Fruit fly (Drosophila melanogaster): ENCODE measurements around the gene chas.

The chas gene

dm6 chrX:17631996-17632612 is 66.4 kb downstream of the chas start, which contains the start of the genes corolla and ND-24 (continued):
- peak; percentile 81 for TF ChIP-seq Gug (GFP tag; IDR thresholded peaks at IDR 0.05)
- peak; percentile 61; the same call in 1 of the 3 replicates for TF ChIP-seq CG7357 (GFP tag; IDR thresholded peaks at IDR 0.05)
- peak; percentile 56 for TF ChIP-seq gsb-n (tag; optimal IDR thresholded peaks at IDR 0.05)
- TF ChIP-seq tna (GFP tag; IDR thresholded peaks at IDR 0.05; ENCODE audit: partially characterized antibody) = peak; percentile 60; the same call in 1 of the 2 replicates
- peak; percentile 75; the same call in 1 of the 2 replicates for TF ChIP-seq Rx (GFP tag; IDR thresholded peaks at IDR 0.05)
- peak; percentile 87 for TF ChIP-seq Hr3 (GFP tag; optimal IDR thresholded peaks at IDR 0.05)
- TF ChIP-seq MESR4 (GFP tag; optimal IDR thresholded peaks at IDR 0.05) = peak; percentile 63
- peak; percentile 87 for TF ChIP-seq CG14441 (GFP tag; IDR thresholded peaks at IDR 0.05)
- peak; percentile 48 for TF ChIP-seq ERR (GFP tag; optimal IDR thresholded peaks at IDR 0.05)
- no peak for TF ChIP-seq HLHmδ (GFP tag; optimal IDR thresholded peaks at IDR 0.05)
- TF ChIP-seq eve (GFP tag; optimal IDR thresholded peaks at IDR 0.05) = no peak
- TF ChIP-seq HLH4C (GFP tag; IDR thresholded peaks at IDR 0.05; ENCODE audit: partially characterized antibody) = peak; percentile 88
- peak; percentile 84 for TF ChIP-seq CG15514 (GFP tag; optimal IDR thresholded peaks at IDR 0.05)
- TF ChIP-seq schlank (tag; optimal IDR thresholded peaks at IDR 0.05) = no peak
- TF ChIP-seq esg (GFP tag; conservative IDR thresholded peaks at IDR 0.05) = peak; percentile 86
- TF ChIP-seq pita (GFP tag; optimal IDR thresholded peaks at IDR 0.05) = no peak
- TF ChIP-seq gce (GFP tag; IDR thresholded peaks at IDR 0.05) = peak; percentile 59; the same call in 1 of the 3 replicates
- TF ChIP-seq oc (tag; optimal IDR thresholded peaks at IDR 0.05) = no peak
- no peak for TF ChIP-seq ac (GFP tag; optimal IDR thresholded peaks at IDR 0.05)
- TF ChIP-seq Xrp1 (GFP tag; IDR thresholded peaks at IDR 0.05) = peak; percentile 92
- peak; percentile 87 for TF ChIP-seq ase (GFP tag; IDR thresholded peaks at IDR 0.05)
- TF ChIP-seq cg (GFP tag; optimal IDR thresholded peaks at IDR 0.05) = no peak
- peak; percentile 82 for TF ChIP-seq Fer3 (tag; optimal IDR thresholded peaks at IDR 0.05)
- peak; percentile 84 for TF ChIP-seq bab2 (GFP tag; optimal IDR thresholded peaks at IDR 0.05)
- TF ChIP-seq emc (GFP tag; optimal IDR thresholded peaks at IDR 0.05) = peak; percentile 30
- TF ChIP-seq CG7928 (GFP tag; optimal IDR thresholded peaks at IDR 0.05) = peak; percentile 13
- no peak for TF ChIP-seq Meics (GFP tag; optimal IDR thresholded peaks at IDR 0.05)
- TF ChIP-seq twi (tag; optimal IDR thresholded peaks at IDR 0.05) = peak; percentile 43
- no peak for TF ChIP-seq Stat92E (GFP tag; optimal IDR thresholded peaks at IDR 0.05)
- peak; percentile 91 for TF ChIP-seq Doc3 (GFP tag; IDR thresholded peaks at IDR 0.05; ENCODE audit: partially characterized antibody)
- TF ChIP-seq Gsc (GFP tag; IDR thresholded peaks at IDR 0.05) = no peak
- TF ChIP-seq Drgx (GFP tag; IDR thresholded peaks at IDR 0.05) = peak; percentile 72
- peak; percentile 75 for TF ChIP-seq CG17385 (GFP tag; optimal IDR thresholded peaks at IDR 0.05)
- TF ChIP-seq Adf1 (GFP tag; IDR thresholded peaks at IDR 0.05) = peak; percentile 67
- TF ChIP-seq al (GFP tag; IDR thresholded peaks at IDR 0.05) = peak; percentile 90
- peak; percentile 40; the same call in 1 of the 2 replicates for TF ChIP-seq onecut (GFP tag; IDR thresholded peaks at IDR 0.05)
- TF ChIP-seq hbn (GFP tag; IDR thresholded peaks at IDR 0.05; ENCODE audit: partially characterized antibody) = peak; percentile 89
- TF ChIP-seq CG5245 (GFP tag; optimal IDR thresholded peaks at IDR 0.05) = peak; percentile 77
- no peak for TF ChIP-seq Hr78 (GFP tag; optimal IDR thresholded peaks at IDR 0.05)
- TF ChIP-seq Ptx1 (GFP tag; IDR thresholded peaks at IDR 0.05) = peak; percentile 92
- TF ChIP-seq Blimp-1 (GFP tag; optimal IDR thresholded peaks at IDR 0.05) = peak; percentile 80
- peak; percentile 95 for TF ChIP-seq Dll (GFP tag; IDR thresholded peaks at IDR 0.05; ENCODE audit: partially characterized antibody)
- peak; percentile 88 for TF ChIP-seq CG14667 (GFP tag; IDR thresholded peaks at IDR 0.05)
- TF ChIP-seq CG6175 (GFP tag; IDR thresholded peaks at IDR 0.05) = peak; percentile 40; the same call in 1 of the 3 replicates
- peak; percentile 83 for TF ChIP-seq CG17359 (tag; optimal IDR thresholded peaks at IDR 0.05)
- TF ChIP-seq dmrt99B (tag; optimal IDR thresholded peaks at IDR 0.05) = no peak
- peak; percentile 91 for TF ChIP-seq Hsf (GFP tag; optimal IDR thresholded peaks at IDR 0.05)
- TF ChIP-seq CG11085 (GFP tag; IDR thresholded peaks at IDR 0.05) = peak; percentile 80
- peak; percentile 89 for TF ChIP-seq BEAF-32 (GFP tag; optimal IDR thresholded peaks at IDR 0.05)

Measured in whole organism, embryonic.